Worm (Caenorhabditis elegans) whole organism, L4/young adult: Measurements from ENCODE around the gene aip-1.

Experiments used
- W03F9.2 ChIP-seq: fragments of 150-350 bp; optimal IDR thresholded peaks from 2 replicates; lab custom pipeline; 2014; ENCODE audit warnings: missing biosample characterization, missing genetic modification characterization
- dao-5 ChIP-seq: sonication (generic microtip); optimal IDR thresholded peaks from 2 replicates; lab custom pipeline; 2016; ENCODE audit warnings: missing genotype, missing genetic modification characterization, moderate library complexity, missing compliant biosample characterization
- him-1 ChIP-seq: sonication (generic microtip); optimal IDR thresholded peaks from 2 replicates; lab custom pipeline; 2016; ENCODE audit warnings: missing genotype, missing genetic modification reagents, missing genetic modification characterization, missing compliant biosample characterization

aip-1 gene

ce11 chrV:14055097-14055496 is 43.0 kb downstream of the aip-1 start:
- TF ChIP-seq him-1 (tag; lab: Kevin White, UChicago): peak; percentile 65
- peak; percentile 71 for TF ChIP-seq W03F9.2 (tag; lab: Kevin White, UChicago)

ce11 chrV:14057540-14057939 is 45.4 kb downstream of the aip-1 start, which contains the start of gene F58D12.3:
F58D12.3 (plus strand) TSS chrV:14057840.
- TF ChIP-seq W03F9.2 (tag; lab: Kevin White, UChicago) (no peak), him-1 (tag; lab: Kevin White, UChicago) (no peak), dao-5 (tag; lab: Kevin White, UChicago) (no peak)
